Worm (Caenorhabditis elegans) whole organism, L1 larva: ENCODE results near the gene msp-40.

Experiments used
- C34B4.2 ChIP-seq: sonication (generic microtip); optimal IDR thresholded peaks from 2 replicates; lab custom pipeline; 2017; ENCODE audit warnings: mild to moderate bottlenecking, missing genetic modification characterization, missing compliant biosample characterization
- aly-2 ChIP-seq: fragments of 150-350 bp; optimal IDR thresholded peaks from 2 replicates; lab custom pipeline; 2014; ENCODE audit warnings: missing biosample characterization, missing genetic modification characterization
- ama-1 ChIP-seq: fragments of 150-350 bp; optimal IDR thresholded peaks from 2 replicates; lab custom pipeline; 2014
- blmp-1 ChIP-seq: fragments of 150-350 bp; optimal IDR thresholded peaks from 2 replicates; lab custom pipeline; 2014; ENCODE audit warnings: missing biosample characterization, missing genetic modification characterization
- ceh-8 ChIP-seq: fragments of 200-800 bp; sonication (Bioruptor generic); optimal IDR thresholded peaks from 2 replicates; lab custom pipeline; 2018; ENCODE audit warnings: mild to moderate bottlenecking, missing genetic modification characterization, moderate library complexity, missing compliant biosample characterization
- ceh-88 ChIP-seq: fragments of 200-800 bp; sonication (Bioruptor generic); IDR thresholded peaks from 2 replicates; pipeline ENCODE4 v1.3.6; 2022; ENCODE audit warnings: missing genetic modification characterization, missing compliant biosample characterization
- ceh-90 ChIP-seq: sonication (generic microtip); optimal IDR thresholded peaks from 2 replicates; lab custom pipeline; 2016; ENCODE audit warnings: missing genetic modification characterization, missing compliant biosample characterization
- ces-1 ChIP-seq: fragments of 150-350 bp; optimal IDR thresholded peaks from 2 replicates; lab custom pipeline; 2014; ENCODE audit warnings: missing biosample characterization, missing genetic modification reagents, missing genetic modification characterization
- dpl-1 ChIP-seq, 3 experiments: fragments of 150-350 bp in 2 of 3; sonication (generic microtip) in 1 of 3; optimal IDR thresholded peaks; 2 replicates each; lab custom pipeline; 2014 to 2017; ENCODE audit warnings: missing biosample characterization in 3 of 3, missing genetic modification characterization in 3 of 3, missing genetic modification reagents in 3 of 3
- dsc-1 ChIP-seq: sonication (generic microtip); optimal IDR thresholded peaks from 2 replicates; lab custom pipeline; 2016; ENCODE audit warnings: mild to moderate bottlenecking, missing genetic modification characterization, missing compliant biosample characterization
- efl-1 ChIP-seq, 4 experiments: fragments of 150-350 bp; optimal IDR thresholded peaks in 3 of 4; peaks in 1 of 4; 1 replicate in 1 of 4; 2 replicates in 3 of 4; lab custom pipeline; 2014; ENCODE audit warnings: missing biosample characterization in 2 of 4, missing genetic modification characterization in 2 of 4, missing genetic modification reagents in 2 of 4
- efl-3 ChIP-seq: fragments of 200-800 bp; sonication (Bioruptor generic); optimal IDR thresholded peaks from 2 replicates; lab custom pipeline; 2018; ENCODE audit warnings: mild to moderate bottlenecking, missing genetic modification characterization, missing compliant biosample characterization
- elt-2 ChIP-seq: sonication (generic microtip); optimal IDR thresholded peaks from 2 replicates; lab custom pipeline; 2016; ENCODE audit warnings: missing genetic modification characterization, mild to moderate bottlenecking, inconsistent platforms, missing compliant biosample characterization, missing genetic modification reagents
- elt-3 ChIP-seq, 6 experiments: fragments of 150-350 bp in 1 of 6; sonication (generic microtip); optimal IDR thresholded peaks; 2 replicates each; lab custom pipeline; 2017 to 2018; ENCODE audit warnings: missing biosample characterization in 6 of 6, missing genetic modification characterization in 6 of 6, inconsistent platforms in 1 of 6
- fkh-4 ChIP-seq: sonication (generic microtip); optimal IDR thresholded peaks from 2 replicates; lab custom pipeline; 2016; ENCODE audit warnings: missing compliant biosample characterization, missing genetic modification characterization, borderline replicate concordance
- fos-1 ChIP-seq: fragments of 150-350 bp; optimal IDR thresholded peaks from 2 replicates; lab custom pipeline; 2014; ENCODE audit warnings: missing biosample characterization, missing genetic modification characterization
- grh-1 ChIP-seq: fragments of 200-800 bp; sonication (Bioruptor generic); IDR thresholded peaks from 2 replicates; pipeline ENCODE4 v1.3.6; 2022; ENCODE audit warnings: missing genetic modification reagents, missing genetic modification characterization, missing compliant biosample characterization
- hlh-17 ChIP-seq: fragments of 200-800 bp; sonication (Bioruptor generic); optimal IDR thresholded peaks from 2 replicates; lab custom pipeline; 2018; ENCODE audit warnings: missing genetic modification characterization, mild to moderate bottlenecking, missing compliant biosample characterization, moderate library complexity, borderline replicate concordance
- hlh-4 ChIP-seq: sonication (generic microtip); optimal IDR thresholded peaks from 2 replicates; lab custom pipeline; 2016; ENCODE audit warnings: mild to moderate bottlenecking, missing genetic modification characterization, missing compliant biosample characterization
- hpl-2 ChIP-seq: fragments of 150-350 bp; optimal IDR thresholded peaks from 2 replicates; lab custom pipeline; 2014; ENCODE audit warnings: missing biosample characterization, missing genetic modification reagents, missing genetic modification characterization
- jun-1 ChIP-seq: fragments of 150-350 bp; optimal IDR thresholded peaks from 2 replicates; lab custom pipeline; 2014; ENCODE audit warnings: missing biosample characterization, missing genetic modification reagents, missing genetic modification characterization
- lin-14 ChIP-seq: fragments of 200-800 bp; sonication (Bioruptor generic); optimal IDR thresholded peaks from 2 replicates; lab custom pipeline; 2018; ENCODE audit warnings: mild to moderate bottlenecking, missing genetic modification characterization, moderate library complexity, missing compliant biosample characterization
- lir-3 ChIP-seq: sonication (generic microtip); optimal IDR thresholded peaks from 2 replicates; lab custom pipeline; 2016; ENCODE audit warnings: mild to moderate bottlenecking, missing genetic modification characterization, moderate library complexity, missing compliant biosample characterization; ENCODE audit not compliant: poor library complexity
- lsy-2 ChIP-seq, 2 experiments: fragments of 150-350 bp; optimal IDR thresholded peaks; 2 replicates each; lab custom pipeline; 2014; ENCODE audit warnings: missing biosample characterization in 2 of 2, missing genetic modification characterization in 2 of 2
- mab-9 ChIP-seq: fragments of 200-800 bp; sonication (Bioruptor generic); IDR thresholded peaks from 2 replicates; pipeline ENCODE4 v1.3.6; 2022; ENCODE audit warnings: missing genetic modification reagents, missing genetic modification characterization, missing compliant biosample characterization
- mdl-1 ChIP-seq, 2 experiments: fragments of 150-350 bp; optimal IDR thresholded peaks; 2 replicates each; lab custom pipeline; 2014 to 2017; ENCODE audit warnings: missing biosample characterization in 2 of 2, missing genetic modification characterization in 2 of 2, inconsistent platforms in 1 of 2
- nhr-11 ChIP-seq: fragments of 150-350 bp; optimal IDR thresholded peaks from 2 replicates; lab custom pipeline; 2014; ENCODE audit warnings: missing biosample characterization, missing genetic modification characterization
- nhr-19 ChIP-seq: fragments of 200-800 bp; sonication (Bioruptor generic); conservative IDR thresholded peaks from 2 replicates; pipeline ENCODE4 v1.3.6; 2022; ENCODE audit warnings: missing genetic modification characterization, missing compliant biosample characterization
- nhr-20 ChIP-seq: sonication (generic microtip); optimal IDR thresholded peaks from 2 replicates; lab custom pipeline; 2016; ENCODE audit warnings: mild to moderate bottlenecking, missing genetic modification characterization, missing compliant biosample characterization
- nhr-237 ChIP-seq: fragments of 150-350 bp; optimal IDR thresholded peaks from 2 replicates; lab custom pipeline; 2014; ENCODE audit warnings: missing biosample characterization, missing genetic modification characterization
- nhr-47 ChIP-seq: sonication (generic microtip); optimal IDR thresholded peaks from 2 replicates; lab custom pipeline; 2016; ENCODE audit warnings: mild to moderate bottlenecking, missing genetic modification characterization, moderate library complexity, missing compliant biosample characterization
- nhr-77 ChIP-seq: fragments of 150-350 bp; optimal IDR thresholded peaks from 2 replicates; lab custom pipeline; 2014; ENCODE audit warnings: missing biosample characterization, missing genetic modification characterization
- nhr-84 ChIP-seq: sonication (generic microtip); optimal IDR thresholded peaks from 2 replicates; lab custom pipeline; 2017; ENCODE audit warnings: missing biosample characterization, missing genetic modification characterization
- pqm-1 ChIP-seq: sonication (generic microtip); optimal IDR thresholded peaks from 3 replicates; lab custom pipeline; 2017; ENCODE audit warnings: missing biosample characterization, missing genetic modification characterization
- skn-1 ChIP-seq: fragments of 150-350 bp; optimal IDR thresholded peaks from 2 replicates; lab custom pipeline; 2014; ENCODE audit warnings: missing biosample characterization, missing genetic modification characterization
- snu-23 ChIP-seq: sonication (generic microtip); optimal IDR thresholded peaks from 2 replicates; lab custom pipeline; 2016; ENCODE audit warnings: missing genetic modification characterization, missing compliant biosample characterization
- sptf-1 ChIP-seq: fragments of 150-350 bp; optimal IDR thresholded peaks from 2 replicates; lab custom pipeline; 2014; ENCODE audit warnings: missing biosample characterization, missing genetic modification characterization
- tbx-2 ChIP-seq: sonication (generic microtip); optimal IDR thresholded peaks from 2 replicates; lab custom pipeline; 2016; ENCODE audit warnings: missing genetic modification characterization, missing compliant biosample characterization
- tlp-1 ChIP-seq: fragments of 150-350 bp; optimal IDR thresholded peaks from 2 replicates; lab custom pipeline; 2014; ENCODE audit warnings: missing biosample characterization, missing genetic modification characterization
- unc-130 ChIP-seq: fragments of 150-350 bp; optimal IDR thresholded peaks from 2 replicates; lab custom pipeline; 2017; ENCODE audit warnings: missing biosample characterization, missing genetic modification characterization, inconsistent platforms
- unc-62 ChIP-seq: fragments of 150-350 bp; optimal IDR thresholded peaks from 2 replicates; lab custom pipeline; 2014; ENCODE audit warnings: missing biosample characterization, missing genetic modification reagents, missing genetic modification characterization
- unc-98 ChIP-seq: fragments of 200-800 bp; sonication (Bioruptor generic); IDR thresholded peaks from 2 replicates; pipeline ENCODE4 v1.3.6; 2022; ENCODE audit warnings: missing genetic modification characterization, missing compliant biosample characterization
- xbp-1 ChIP-seq: sonication (generic microtip); optimal IDR thresholded peaks from 2 replicates; lab custom pipeline; 2016; ENCODE audit warnings: missing genetic modification characterization, missing compliant biosample characterization
- zip-4 ChIP-seq: fragments of 200-800 bp; sonication (Bioruptor generic); optimal IDR thresholded peaks from 2 replicates; lab custom pipeline; 2018; ENCODE audit warnings: mild to moderate bottlenecking, missing genetic modification characterization, moderate library complexity, missing compliant biosample characterization
- ztf-4 ChIP-seq: fragments of 150-350 bp; optimal IDR thresholded peaks from 2 replicates; lab custom pipeline; 2014; ENCODE audit warnings: missing biosample characterization, missing genetic modification characterization

msp-40 gene

DNA sequence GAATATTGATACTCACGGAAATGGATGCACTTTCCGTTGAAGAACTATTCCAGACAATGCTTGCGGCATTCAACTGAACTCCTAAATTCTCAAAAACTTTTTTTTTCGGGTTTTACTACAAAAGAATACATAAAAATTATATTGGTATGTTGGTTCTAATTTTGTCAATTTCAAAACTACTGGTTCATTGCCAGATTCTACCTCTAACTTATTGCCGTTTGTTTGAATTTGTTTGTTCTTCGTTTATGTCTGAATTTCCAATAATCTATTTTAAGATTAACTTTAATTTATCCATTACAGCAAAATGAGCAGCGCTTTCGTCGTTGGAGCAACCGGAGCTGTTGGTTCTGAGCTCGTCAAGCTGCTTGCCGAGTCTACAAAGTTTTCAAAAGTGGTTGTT is 28.1 kb upstream of the msp-40 start, which contains the start of gene C33F10.14:
C33F10.14 (plus strand) TSS at position 301 of the 400 bp plus-strand sequence.
- TF ChIP-seq nhr-11 (tag; lab: Kevin White, UChicago) (no peak), blmp-1 (tag; lab: Kevin White, UChicago) (no peak), ceh-88 (GFP tag; lab: Robert Waterston, UW) (no peak), efl-3 (GFP tag; lab: Kevin White, UChicago) (no peak), snu-23 (GFP tag; lab: Kevin White, UChicago) (no peak), nhr-77 (tag; lab: Kevin White, UChicago) (no peak), nhr-19 (GFP tag; lab: Robert Waterston, UW) (no peak)

DNA sequence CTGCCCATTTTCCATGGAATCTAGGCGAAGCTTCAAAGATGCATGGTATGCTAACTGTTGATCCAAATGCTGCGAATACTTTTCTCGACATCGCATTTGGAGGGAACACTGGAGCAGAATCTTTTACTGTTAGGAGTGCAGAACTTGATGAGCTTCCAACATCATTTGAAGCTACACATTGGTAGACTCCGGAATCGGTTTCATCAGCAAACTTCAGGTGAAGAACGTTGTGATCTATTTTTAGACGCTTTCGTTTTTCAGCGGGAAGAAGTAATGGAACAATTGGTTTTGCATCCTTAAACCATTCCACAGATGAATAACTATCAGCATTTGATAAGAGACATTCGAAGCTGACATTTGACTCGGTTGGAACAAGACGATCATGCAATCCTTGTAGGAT is 24.7 kb upstream of the msp-40 start:
- TF ChIP-seq lir-3 (tag; lab: Kevin White, UChicago) (no peak), sptf-1 (tag; lab: Kevin White, UChicago) (no peak), unc-98 (GFP tag; lab: Robert Waterston, UW) (no peak), hlh-17 (GFP tag; lab: Kevin White, UChicago) (no peak), jun-1 (no peak), skn-1 (tag; lab: Kevin White, UChicago) (no peak), blmp-1 (tag; lab: Kevin White, UChicago) (no peak), hlh-4 (tag; lab: Kevin White, UChicago) (no peak)

DNA sequence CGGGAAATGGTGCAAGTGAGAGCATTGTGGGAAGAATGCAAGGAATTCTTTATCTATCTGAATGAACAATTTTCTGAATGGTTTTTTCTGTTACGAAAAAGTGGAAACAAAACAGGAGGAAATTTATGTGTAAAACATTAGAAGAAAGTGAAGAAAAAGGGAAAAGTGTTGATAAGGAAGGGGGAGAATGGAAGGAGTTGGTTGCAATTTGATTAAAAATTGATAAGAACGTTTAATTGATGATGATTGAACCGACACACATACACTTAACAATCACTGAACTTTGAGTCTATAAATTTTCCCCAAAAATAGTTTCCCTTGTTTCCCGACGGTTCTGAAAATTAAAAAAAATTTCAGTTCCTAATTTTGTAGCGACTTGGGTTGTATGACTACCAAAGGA is 22.3 kb upstream of the msp-40 start:
- no peak for TF ChIP-seq ceh-8
- no peak for TF ChIP-seq unc-98 (GFP tag; lab: Robert Waterston, UW)
- peak; percentile 88 for TF ChIP-seq elt-2
- no peak for TF ChIP-seq aly-2 (tag; lab: Kevin White, UChicago)
- TF ChIP-seq ama-1 (lab: Kevin White, UChicago), result no peak
- no peak for TF ChIP-seq hpl-2
- no peak for TF ChIP-seq fos-1
- no peak for TF ChIP-seq grh-1 (GFP tag; lab: Robert Waterston, UW)
- TF ChIP-seq zip-4 (GFP tag; lab: Kevin White, UChicago), result no peak
- TF ChIP-seq nhr-47 (tag; lab: Kevin White, UChicago), result no peak
- TF ChIP-seq lin-14, result peak; percentile 0
- peak; percentile 30 for TF ChIP-seq blmp-1 (tag; lab: Kevin White, UChicago)
- TF ChIP-seq unc-62 (GFP tag; lab: Kevin White, UChicago), result no peak
- TF ChIP-seq ceh-90 (tag; lab: Kevin White, UChicago), result no peak
- no peak for TF ChIP-seq efl-1 (optimal IDR thresholded peaks at IDR 0.05; lab: Kevin White, UChicago)
- TF ChIP-seq efl-1 (GFP tag; optimal IDR thresholded peaks at IDR 0.05 in 1 of 2; lab: Kevin White, UChicago), result peak in 1 of 2 experiments; percentile 38
- TF ChIP-seq lir-3 (tag; lab: Kevin White, UChicago), result no peak
- peak; percentile 6 for TF ChIP-seq pqm-1 (tag; lab: Kevin White, UChicago)
- TF ChIP-seq nhr-19 (GFP tag; lab: Robert Waterston, UW), result no peak
- TF ChIP-seq, all 84 proteins: peak for 5

DNA sequence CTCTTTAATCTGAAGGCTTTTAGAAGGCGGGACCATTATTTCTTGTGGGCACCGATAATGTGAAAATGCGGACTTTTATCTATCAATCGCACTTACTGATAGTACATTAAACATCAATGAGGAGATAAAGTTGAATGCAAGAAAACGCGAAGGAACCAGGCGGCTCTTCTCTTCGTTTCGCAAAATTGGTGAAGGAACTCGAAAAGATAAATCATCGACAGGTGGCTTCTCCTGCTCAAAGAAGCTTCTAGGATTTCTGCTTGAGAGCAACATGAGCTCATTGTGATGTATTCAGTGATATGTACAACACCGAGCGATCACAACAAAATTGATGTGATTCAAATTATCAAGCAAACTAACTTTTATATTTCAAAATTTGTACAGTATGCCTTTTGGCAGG is 19.4 kb upstream of the msp-40 start:
- TF ChIP-seq xbp-1 (tag; lab: Kevin White, UChicago) (no peak), nhr-237 (tag; lab: Kevin White, UChicago) (no peak), unc-98 (GFP tag; lab: Robert Waterston, UW) (no peak), elt-2 (no peak), elt-3 (tag; optimal IDR thresholded peaks at IDR 0.05; lab: Kevin White, UChicago) (no peak), ama-1 (lab: Kevin White, UChicago) (no peak), unc-130 (tag; lab: Kevin White, UChicago) (peak; percentile 24), ces-1 (GFP tag; lab: Kevin White, UChicago) (no peak), ceh-88 (GFP tag; lab: Robert Waterston, UW) (no peak), lir-3 (tag; lab: Kevin White, UChicago) (no peak), dpl-1 (GFP tag; optimal IDR thresholded peaks at IDR 0.05; lab: Kevin White, UChicago) (no peak), tlp-1 (no peak), ztf-4 (tag; lab: Kevin White, UChicago) (no peak), snu-23 (GFP tag; lab: Kevin White, UChicago) (peak; percentile 30), nhr-84 (tag; lab: Kevin White, UChicago) (no peak), nhr-47 (tag; lab: Kevin White, UChicago) (no peak), skn-1 (tag; lab: Kevin White, UChicago) (no peak), nhr-20 (no peak), fkh-4 (tag; lab: Kevin White, UChicago) (no peak), pqm-1 (tag; lab: Kevin White, UChicago) (no peak), tbx-2 (tag; lab: Kevin White, UChicago) (no peak), mdl-1 (tag; optimal IDR thresholded peaks at IDR 0.05; lab: Kevin White, UChicago) (no peak), C34B4.2 (tag; lab: Kevin White, UChicago) (no peak), mab-9 (GFP tag; lab: Robert Waterston, UW) (no peak), jun-1 (no peak), dsc-1 (tag; lab: Kevin White, UChicago) (no peak), lsy-2 (tag; optimal IDR thresholded peaks at IDR 0.05; lab: Kevin White, UChicago) (no peak)
